Worm (Caenorhabditis elegans) whole organism, L1 larva: Measurements from ENCODE around the gene R10E8.2.

ENCODE experiments used
- efl-1 ChIP-seq, 4 experiments: fragments of 150-350 bp; optimal IDR thresholded peaks in 3 of 4; peaks in 1 of 4; 1 replicate in 1 of 4; 2 replicates in 3 of 4; lab custom pipeline; 2014; ENCODE audit warnings: missing biosample characterization in 2 of 4, missing genetic modification characterization in 2 of 4, missing genetic modification reagents in 2 of 4
- lsy-2 ChIP-seq, 2 experiments: fragments of 150-350 bp; optimal IDR thresholded peaks; 2 replicates each; lab custom pipeline; 2014; ENCODE audit warnings: missing biosample characterization in 2 of 2, missing genetic modification characterization in 2 of 2
- mep-1 ChIP-seq: fragments of 150-350 bp; optimal IDR thresholded peaks from 2 replicates; lab custom pipeline; 2014; ENCODE audit warnings: missing biosample characterization, missing genetic modification characterization
- snpc-4 ChIP-seq: fragments of 150-350 bp; optimal IDR thresholded peaks from 2 replicates; lab custom pipeline; 2014; ENCODE audit warnings: missing biosample characterization, missing genetic modification characterization
- tbx-2 ChIP-seq: sonication (generic microtip); optimal IDR thresholded peaks from 2 replicates; lab custom pipeline; 2016; ENCODE audit warnings: missing genetic modification characterization, missing compliant biosample characterization

DNA sequence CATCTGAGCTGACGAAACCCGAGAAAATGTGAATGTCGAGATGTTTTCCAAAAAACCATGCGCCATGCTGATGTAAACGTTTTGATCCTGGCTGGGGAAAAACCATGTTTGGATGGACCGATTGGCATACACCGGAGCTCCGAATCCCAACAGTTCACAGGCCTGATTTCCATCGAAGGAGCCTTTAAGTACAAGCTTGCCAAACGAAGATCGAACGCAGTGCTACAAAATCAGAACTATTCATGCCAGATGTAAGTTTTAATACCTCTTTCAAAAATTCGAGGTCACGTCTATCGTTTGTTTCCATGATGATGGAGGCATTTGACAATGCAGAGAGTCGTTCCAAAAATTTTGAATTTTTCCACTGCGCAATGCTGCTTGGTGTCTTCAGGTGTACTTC lies 17.8 kb upstream of the R10E8.2 start:
- TF ChIP-seq mep-1 (tag; lab: Kevin White, UChicago), result no peak
- TF ChIP-seq lsy-2 (tag; optimal IDR thresholded peaks at IDR 0.05; lab: Kevin White, UChicago), result no peak
- no peak for TF ChIP-seq snpc-4 (tag; lab: Kevin White, UChicago)
- TF ChIP-seq efl-1 (optimal IDR thresholded peaks at IDR 0.05; lab: Kevin White, UChicago), result no peak
- no peak for TF ChIP-seq efl-1 (GFP tag; optimal IDR thresholded peaks at IDR 0.05 in 1 of 2; lab: Kevin White, UChicago)
- TF ChIP-seq tbx-2, result no peak
